Worm (Caenorhabditis elegans) whole organism, young adult: ENCODE data around the gene Y53G8AM.4.

Source experiments
- C17E4.6 ChIP-seq: fragments of 200-800 bp; sonication (Bioruptor generic); IDR thresholded peaks from 2 replicates; pipeline ENCODE4 v1.3.6; 2022; ENCODE audit warnings: missing genetic modification reagents, missing genetic modification characterization, missing compliant biosample characterization
- F10E7.11 ChIP-seq: sonication (generic microtip); optimal IDR thresholded peaks from 2 replicates; lab custom pipeline; 2017; ENCODE audit warnings: mild to moderate bottlenecking, missing genetic modification characterization, moderate library complexity, missing compliant biosample characterization
- F33H1.4 ChIP-seq: fragments of 200-800 bp; sonication (Bioruptor generic); IDR thresholded peaks from 2 replicates; pipeline ENCODE4 v1.3.6; 2022; ENCODE audit warnings: missing genetic modification reagents, missing genetic modification characterization, missing compliant biosample characterization
- F37B4.10 ChIP-seq: fragments of 200-800 bp; sonication (Bioruptor generic); IDR thresholded peaks from 2 replicates; pipeline ENCODE4 v1.3.6; 2022; ENCODE audit warnings: missing genetic modification characterization, missing compliant biosample characterization
- F39B2.1 ChIP-seq: fragments of 200-800 bp; sonication (Bioruptor generic); IDR thresholded peaks from 2 replicates; pipeline ENCODE4 v1.3.6; 2022; ENCODE audit warnings: missing genetic modification reagents, missing genetic modification characterization, missing compliant biosample characterization
- K12H6.12 ChIP-seq: fragments of 200-800 bp; sonication (Bioruptor generic); optimal IDR thresholded peaks from 2 replicates; lab custom pipeline; 2018; ENCODE audit warnings: mild to moderate bottlenecking, missing genetic modification characterization, missing compliant biosample characterization
- T07F8.4 ChIP-seq: sonication (generic microtip); optimal IDR thresholded peaks from 2 replicates; lab custom pipeline; 2016; ENCODE audit warnings: mild to moderate bottlenecking, missing genetic modification characterization, moderate library complexity, missing compliant biosample characterization
- Y53G8AR.9 ChIP-seq: fragments of 200-800 bp; sonication (Bioruptor generic); conservative IDR thresholded peaks from 2 replicates; pipeline ENCODE4 v1.3.6; 2022; ENCODE audit warnings: missing genetic modification reagents, missing genetic modification characterization, missing compliant biosample characterization
- Y56A3A.18 ChIP-seq: fragments of 200-800 bp; sonication (Bioruptor generic); IDR thresholded peaks from 2 replicates; pipeline ENCODE4 v1.3.6; 2022; ENCODE audit warnings: missing genetic modification reagents, missing genetic modification characterization, missing compliant biosample characterization
- Y67H2A.10 ChIP-seq: fragments of 200-800 bp; sonication (Bioruptor generic); conservative IDR thresholded peaks from 2 replicates; pipeline ENCODE4 v1.3.6; 2022; ENCODE audit warnings: missing genetic modification reagents, missing genetic modification characterization, missing compliant biosample characterization
- Y95B8A.8 ChIP-seq: fragments of 200-800 bp; sonication (Bioruptor generic); IDR thresholded peaks from 2 replicates; pipeline ENCODE4 v1.3.6; 2022; ENCODE audit warnings: missing genetic modification reagents, missing genetic modification characterization, missing compliant biosample characterization
- ZK185.1 ChIP-seq: sonication (generic microtip); optimal IDR thresholded peaks from 2 replicates; lab custom pipeline; 2016; ENCODE audit warnings: mild to moderate bottlenecking, missing genetic modification characterization, missing compliant biosample characterization; ENCODE audit not compliant: poor library complexity, severe bottlenecking
- akir-1 ChIP-seq: fragments of 200-800 bp; sonication (Bioruptor generic); optimal IDR thresholded peaks from 2 replicates; lab custom pipeline; 2018; ENCODE audit warnings: mild to moderate bottlenecking, missing genetic modification characterization, moderate library complexity, missing compliant biosample characterization
- ama-1 ChIP-seq, 3 experiments: fragments of 150-350 bp in 1 of 3; sonication (generic microtip) in 2 of 3; optimal IDR thresholded peaks; 2 replicates each; lab custom pipeline; 2014 to 2018; ENCODE audit warnings: missing biosample characterization in 2 of 3, missing genetic modification characterization in 2 of 3, missing genetic modification reagents in 2 of 3
- aptf-3 ChIP-seq: fragments of 200-800 bp; sonication (Bioruptor generic); IDR thresholded peaks from 2 replicates; pipeline ENCODE4 v1.3.6; 2022; ENCODE audit warnings: missing genetic modification characterization, missing compliant biosample characterization
- attf-5 ChIP-seq: fragments of 200-800 bp; sonication (Bioruptor generic); optimal IDR thresholded peaks from 2 replicates; lab custom pipeline; 2018; ENCODE audit warnings: mild to moderate bottlenecking, missing genetic modification characterization, missing compliant biosample characterization
- cebp-1 ChIP-seq, 2 experiments: fragments of 200-800 bp in 1 of 2; sonication (Bioruptor generic) in 1 of 2; sonication (generic microtip) in 1 of 2; IDR thresholded peaks in 1 of 2; optimal IDR thresholded peaks in 1 of 2; 2 replicates each; pipeline versions ENCODE4 v1.3.6 to Lab custom; 2017 to 2022; ENCODE audit warnings: missing compliant biosample characterization in 2 of 2, missing genetic modification characterization in 2 of 2, mild to moderate bottlenecking in 1 of 2, missing genetic modification reagents in 1 of 2, moderate library complexity in 1 of 2
- ceh-100 ChIP-seq: fragments of 200-800 bp; sonication (Bioruptor generic); IDR thresholded peaks from 2 replicates; pipeline ENCODE4 v1.3.6; 2022; ENCODE audit warnings: missing genetic modification reagents, missing genetic modification characterization, missing compliant biosample characterization
- ceh-58 ChIP-seq: fragments of 200-800 bp; sonication (Bioruptor generic); IDR thresholded peaks from 2 replicates; pipeline ENCODE4 v1.3.6; 2022; ENCODE audit warnings: missing genetic modification characterization, missing compliant biosample characterization
- dox-1 ChIP-seq: fragments of 200-800 bp; sonication (Bioruptor generic); IDR thresholded peaks from 2 replicates; pipeline ENCODE4 v1.3.6; 2022; ENCODE audit warnings: missing genetic modification reagents, missing genetic modification characterization, missing compliant biosample characterization
- efl-1 ChIP-seq: fragments of 150-350 bp; optimal IDR thresholded peaks from 2 replicates; lab custom pipeline; 2014; ENCODE audit warnings: missing biosample characterization, missing genetic modification reagents, missing genetic modification characterization
- egl-18 ChIP-seq: fragments of 200-800 bp; sonication (Bioruptor generic); IDR thresholded peaks from 2 replicates; pipeline ENCODE4 v1.3.6; 2022; ENCODE audit warnings: missing genetic modification reagents, missing genetic modification characterization, missing compliant biosample characterization
- egl-44 ChIP-seq: fragments of 200-800 bp; sonication (Bioruptor generic); IDR thresholded peaks from 2 replicates; pipeline ENCODE4 v1.3.6; 2022; ENCODE audit warnings: missing genetic modification reagents, missing genetic modification characterization, missing compliant biosample characterization
- ets-4 ChIP-seq: fragments of 200-800 bp; sonication (Bioruptor generic); optimal IDR thresholded peaks from 2 replicates; lab custom pipeline; 2018; ENCODE audit warnings: mild to moderate bottlenecking, missing genetic modification characterization, missing compliant biosample characterization
- gei-17 ChIP-seq: fragments of 200-800 bp; sonication (Bioruptor generic); optimal IDR thresholded peaks from 2 replicates; lab custom pipeline; 2018; ENCODE audit warnings: mild to moderate bottlenecking, missing genetic modification characterization, missing compliant biosample characterization
- him-1 ChIP-seq: sonication (generic microtip); optimal IDR thresholded peaks from 2 replicates; lab custom pipeline; 2016; ENCODE audit warnings: missing genotype, missing genetic modification reagents, missing genetic modification characterization, missing compliant biosample characterization
- hmg-20 ChIP-seq: fragments of 200-800 bp; sonication (Bioruptor generic); IDR thresholded peaks from 2 replicates; pipeline ENCODE4 v1.3.6; 2022; ENCODE audit warnings: missing genetic modification reagents, missing genetic modification characterization, missing compliant biosample characterization
- hrde-1 ChIP-seq: sonication (generic microtip); optimal IDR thresholded peaks from 2 replicates; lab custom pipeline; 2016; ENCODE audit warnings: missing genetic modification characterization, mild to moderate bottlenecking, missing compliant biosample characterization, moderate library complexity, missing genotype, missing genetic modification reagents, borderline replicate concordance
- let-526 ChIP-seq: fragments of 200-800 bp; sonication (Bioruptor generic); IDR thresholded peaks from 2 replicates; pipeline ENCODE4 v1.3.6; 2022; ENCODE audit warnings: missing genetic modification reagents, missing genetic modification characterization, missing compliant biosample characterization
- lin-40 ChIP-seq: sonication (generic microtip); optimal IDR thresholded peaks from 2 replicates; lab custom pipeline; 2016; ENCODE audit warnings: missing genetic modification characterization, mild to moderate bottlenecking, missing compliant biosample characterization, missing genotype, missing genetic modification reagents
- lin-54 ChIP-seq: fragments of 200-800 bp; sonication (Bioruptor generic); optimal IDR thresholded peaks from 2 replicates; lab custom pipeline; 2018; ENCODE audit warnings: mild to moderate bottlenecking, missing genetic modification characterization, missing compliant biosample characterization
- lir-1 ChIP-seq: fragments of 200-800 bp; sonication (Bioruptor generic); conservative IDR thresholded peaks from 2 replicates; pipeline ENCODE4 v1.3.6; 2022; ENCODE audit warnings: missing genetic modification reagents, missing genetic modification characterization, missing compliant biosample characterization
- madf-10 ChIP-seq: sonication (generic microtip); optimal IDR thresholded peaks from 2 replicates; lab custom pipeline; 2016; ENCODE audit warnings: mild to moderate bottlenecking, missing genetic modification characterization, missing compliant biosample characterization
- madf-3 ChIP-seq: fragments of 200-800 bp; sonication (Bioruptor generic); IDR thresholded peaks from 2 replicates; pipeline ENCODE4 v1.3.6; 2022; ENCODE audit warnings: missing genetic modification reagents, missing genetic modification characterization, missing compliant biosample characterization
- mel-28 ChIP-seq: sonication (generic microtip); optimal IDR thresholded peaks from 2 replicates; lab custom pipeline; 2016; ENCODE audit warnings: borderline replicate concordance, mild to moderate bottlenecking, missing genetic modification characterization, missing compliant biosample characterization
- mxl-1 ChIP-seq: sonication (generic microtip); optimal IDR thresholded peaks from 2 replicates; lab custom pipeline; 2016; ENCODE audit warnings: missing genetic modification characterization, missing compliant biosample characterization
- nfya-2 ChIP-seq: fragments of 200-800 bp; sonication (Bioruptor generic); IDR thresholded peaks from 2 replicates; pipeline ENCODE4 v1.3.6; 2022; ENCODE audit warnings: missing genetic modification reagents, missing genetic modification characterization, missing compliant biosample characterization
- nhr-120 ChIP-seq: fragments of 200-800 bp; sonication (Bioruptor generic); IDR thresholded peaks from 2 replicates; pipeline ENCODE4 v1.3.6; 2022; ENCODE audit warnings: missing genetic modification characterization, missing compliant biosample characterization
- nhr-179 ChIP-seq: sonication (generic microtip); optimal IDR thresholded peaks from 2 replicates; lab custom pipeline; 2016; ENCODE audit warnings: mild to moderate bottlenecking, missing genetic modification characterization, missing compliant biosample characterization
- sdz-38 ChIP-seq: sonication (generic microtip); optimal IDR thresholded peaks from 2 replicates; lab custom pipeline; 2016; ENCODE audit warnings: missing genotype, missing genetic modification characterization, missing compliant biosample characterization
- snpc-3.4 ChIP-seq: sonication (generic microtip); optimal IDR thresholded peaks from 2 replicates; lab custom pipeline; 2017; ENCODE audit warnings: missing genetic modification characterization, mild to moderate bottlenecking, missing compliant biosample characterization, antibody characterized with exemption, moderate library complexity, missing genotype, missing genetic modification reagents
- somi-1 ChIP-seq: fragments of 200-800 bp; sonication (Bioruptor generic); optimal IDR thresholded peaks from 2 replicates; lab custom pipeline; 2018; ENCODE audit warnings: mild to moderate bottlenecking, missing genetic modification characterization, missing compliant biosample characterization
- sptf-2 ChIP-seq: fragments of 200-800 bp; sonication (Bioruptor generic); optimal IDR thresholded peaks from 2 replicates; lab custom pipeline; 2018; ENCODE audit warnings: mild to moderate bottlenecking, missing genetic modification characterization, missing compliant biosample characterization
- unc-130 ChIP-seq: sonication (generic microtip); optimal IDR thresholded peaks from 2 replicates; lab custom pipeline; 2016; ENCODE audit warnings: missing genetic modification reagents, missing genetic modification characterization, missing compliant biosample characterization
- unc-62 ChIP-seq: fragments of 150-350 bp; optimal IDR thresholded peaks from 2 replicates; lab custom pipeline; 2014; ENCODE audit warnings: missing biosample characterization, missing genetic modification reagents, missing genetic modification characterization
- xnd-1 ChIP-seq: sonication (generic microtip); optimal IDR thresholded peaks from 2 replicates; lab custom pipeline; 2016; ENCODE audit warnings: missing genotype, missing genetic modification reagents, missing genetic modification characterization, missing compliant biosample characterization
- ztf-25 ChIP-seq: fragments of 200-800 bp; sonication (Bioruptor generic); IDR thresholded peaks from 2 replicates; pipeline ENCODE4 v1.3.6; 2022; ENCODE audit warnings: missing genetic modification reagents, missing genetic modification characterization, missing compliant biosample characterization
- ztf-3 ChIP-seq: fragments of 200-800 bp; sonication (Bioruptor generic); optimal IDR thresholded peaks from 2 replicates; lab custom pipeline; 2018; ENCODE audit warnings: mild to moderate bottlenecking, missing genetic modification characterization, missing compliant biosample characterization

Gene Y53G8AM.4

DNA sequence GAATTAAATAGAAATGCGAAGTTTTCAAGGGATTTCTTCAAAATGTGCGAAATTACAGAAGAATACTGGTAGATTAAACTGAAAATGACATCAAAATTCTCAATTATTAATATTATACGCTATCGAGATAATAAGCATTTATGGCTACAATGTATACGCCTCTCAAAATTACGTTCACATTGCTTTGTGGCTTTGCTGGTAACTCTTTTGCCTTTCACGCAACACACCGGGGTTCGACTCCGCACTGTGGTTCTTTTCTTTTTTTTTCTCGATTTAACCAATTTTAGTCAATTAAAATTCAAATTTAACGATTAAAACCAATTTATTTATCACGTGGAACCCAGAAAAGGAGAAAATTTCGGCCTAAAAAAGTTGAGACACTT is 6.4 kb downstream of the Y53G8AM.4 start (continued):
- TF ChIP-seq xnd-1, result peak; percentile 4
- 0 out of 2 replicates have a peak, but pooled peaks have one; percentile 64 for TF ChIP-seq nhr-120 (GFP tag; lab: Robert Waterston, UW)
- no peak for TF ChIP-seq K12H6.12 (tag; lab: Kevin White, UChicago)
- no peak for TF ChIP-seq unc-62 (GFP tag; lab: Kevin White, UChicago)
- TF ChIP-seq egl-44 (GFP tag; lab: Robert Waterston, UW), result peak; percentile 67; the same call in 1 of the 2 replicates
- TF ChIP-seq F33H1.4 (GFP tag; lab: Robert Waterston, UW), result no peak; the same call in 1 of the 2 replicates
- TF ChIP-seq egl-18 (GFP tag; lab: Robert Waterston, UW), result no peak
- no peak for TF ChIP-seq Y67H2A.10
- peak; percentile 46 for TF ChIP-seq unc-130 (GFP tag; lab: Kevin White, UChicago)
- no peak for TF ChIP-seq ets-4 (GFP tag; lab: Kevin White, UChicago)
- no peak for TF ChIP-seq ama-1 (optimal IDR thresholded peaks at IDR 0.05; lab: Kevin White, UChicago)
- peak; percentile 11 to 93 for TF ChIP-seq ama-1 (GFP tag; optimal IDR thresholded peaks at IDR 0.05; lab: Kevin White, UChicago)
- TF ChIP-seq mel-28 (tag; lab: Kevin White, UChicago), result no peak
- TF ChIP-seq ZK185.1 (tag; lab: Kevin White, UChicago), result no peak
- TF ChIP-seq mxl-1 (tag; lab: Kevin White, UChicago), result peak; percentile 88
- TF ChIP-seq sdz-38 (tag; lab: Kevin White, UChicago), result no peak
- peak; percentile 77 for TF ChIP-seq Y53G8AR.9 (GFP tag; lab: Robert Waterston, UW)
- no peak for TF ChIP-seq nfya-2
- no peak for TF ChIP-seq somi-1 (GFP tag; lab: Kevin White, UChicago)
- TF ChIP-seq nhr-179 (tag; lab: Kevin White, UChicago), result peak; percentile 8
- peak; percentile 82 for TF ChIP-seq ztf-25
- no peak for TF ChIP-seq ztf-3 (GFP tag; lab: Kevin White, UChicago)
- peak; percentile 81 for TF ChIP-seq hrde-1
- TF ChIP-seq akir-1, result no peak
- TF ChIP-seq madf-10 (tag; lab: Kevin White, UChicago), result peak; percentile 61
- TF ChIP-seq C17E4.6 (GFP tag; lab: Robert Waterston, UW), result no peak
- TF ChIP-seq aptf-3 (GFP tag; lab: Robert Waterston, UW), result 0 out of 2 replicates have a peak, but pooled peaks have one; percentile 58
- TF ChIP-seq him-1 (tag; lab: Kevin White, UChicago), result peak; percentile 20
- peak; percentile 36 for TF ChIP-seq attf-5 (GFP tag; lab: Kevin White, UChicago)
- no peak for TF ChIP-seq let-526 (GFP tag; lab: Robert Waterston, UW)
- TF ChIP-seq lin-40 (tag; lab: Kevin White, UChicago), result no peak
- peak; percentile 74 for TF ChIP-seq snpc-3.4 (tag; lab: Kevin White, UChicago)
- no peak for TF ChIP-seq efl-1
- TF ChIP-seq ceh-58, result no peak
- TF ChIP-seq dox-1, result no peak
- TF ChIP-seq cebp-1 (GFP tag; IDR thresholded peaks at IDR 0.05; lab: Robert Waterston, UW), result no peak
- no peak for TF ChIP-seq cebp-1 (tag; optimal IDR thresholded peaks at IDR 0.05; lab: Kevin White, UChicago)
- peak; percentile 49 for TF ChIP-seq lin-54 (GFP tag; lab: Kevin White, UChicago)
- TF ChIP-seq sptf-2 (GFP tag; lab: Kevin White, UChicago), result no peak
- TF ChIP-seq F37B4.10, result no peak
- TF ChIP-seq T07F8.4, result peak; percentile 61
- no peak for TF ChIP-seq lir-1 (GFP tag; lab: Robert Waterston, UW)
- TF ChIP-seq F39B2.1 (GFP tag; lab: Robert Waterston, UW), result no peak
- TF ChIP-seq hmg-20, result no peak
- no peak for TF ChIP-seq Y95B8A.8 (GFP tag; lab: Robert Waterston, UW)
- no peak for TF ChIP-seq gei-17
- TF ChIP-seq ceh-100 (GFP tag; lab: Robert Waterston, UW), result peak; percentile 47
- TF ChIP-seq madf-3, result no peak
- TF ChIP-seq Y56A3A.18, result no peak
- TF ChIP-seq F10E7.11, result peak; percentile 10
